Worm (Caenorhabditis elegans) whole organism, L3 larva: ENCODE results near the gene pitr-1.

Source experiments
- ZK546.5 ChIP-seq: sonication (generic microtip); optimal IDR thresholded peaks from 2 replicates; lab custom pipeline; 2017; ENCODE audit warnings: missing biosample characterization, missing genetic modification characterization
- aly-2 ChIP-seq: fragments of 150-350 bp; optimal IDR thresholded peaks from 2 replicates; lab custom pipeline; 2014; ENCODE audit warnings: missing biosample characterization, missing genetic modification characterization
- ama-1 ChIP-seq: fragments of 150-350 bp; optimal IDR thresholded peaks from 2 replicates; lab custom pipeline; 2018
- ceh-28 ChIP-seq: fragments of 150-350 bp; optimal IDR thresholded peaks from 2 replicates; lab custom pipeline; 2014; ENCODE audit warnings: missing biosample characterization, missing genetic modification reagents, missing genetic modification characterization
- ceh-9 ChIP-seq: sonication (generic microtip); optimal IDR thresholded peaks from 2 replicates; lab custom pipeline; 2018; ENCODE audit warnings: missing biosample characterization, missing genetic modification characterization
- egl-27 ChIP-seq: sonication (generic microtip); optimal IDR thresholded peaks from 4 replicates; lab custom pipeline; 2017; ENCODE audit warnings: missing biosample characterization, missing genetic modification reagents, missing genetic modification characterization
- egl-5 ChIP-seq: fragments of 150-350 bp; optimal IDR thresholded peaks from 2 replicates; lab custom pipeline; 2017; ENCODE audit warnings: missing biosample characterization, missing genetic modification reagents, missing genetic modification characterization, inconsistent platforms
- elt-1 ChIP-seq: fragments of 150-350 bp; optimal IDR thresholded peaks from 2 replicates; lab custom pipeline; 2014; ENCODE audit warnings: missing biosample characterization, missing genetic modification characterization
- elt-2 ChIP-seq: sonication (generic microtip); optimal IDR thresholded peaks from 2 replicates; lab custom pipeline; 2016; ENCODE audit warnings: missing genetic modification reagents, mild to moderate bottlenecking, missing genetic modification characterization, missing compliant biosample characterization
- elt-3 ChIP-seq, 3 experiments: fragments of 150-350 bp in 1 of 3; sonication (generic microtip) in 2 of 3; optimal IDR thresholded peaks; 2 replicates in 2 of 3; 4 replicates in 1 of 3; lab custom pipeline; 2014 to 2017; ENCODE audit warnings: missing biosample characterization in 3 of 3, missing genetic modification characterization in 3 of 3
- fkh-10 ChIP-seq: sonication (generic microtip); optimal IDR thresholded peaks from 2 replicates; lab custom pipeline; 2017; ENCODE audit warnings: missing biosample characterization, missing genetic modification reagents, missing genetic modification characterization
- fkh-2 ChIP-seq: fragments of 150-350 bp; optimal IDR thresholded peaks from 2 replicates; lab custom pipeline; 2014; ENCODE audit warnings: missing biosample characterization, missing genetic modification reagents, missing genetic modification characterization
- hmg-11 ChIP-seq: sonication (generic microtip); optimal IDR thresholded peaks from 2 replicates; lab custom pipeline; 2016; ENCODE audit warnings: missing genetic modification characterization, missing compliant biosample characterization
- jun-1 ChIP-seq: fragments of 150-350 bp; optimal IDR thresholded peaks from 2 replicates; lab custom pipeline; 2014; ENCODE audit warnings: missing biosample characterization, missing genetic modification reagents, missing genetic modification characterization
- lin-15B ChIP-seq: fragments of 150-350 bp; optimal IDR thresholded peaks from 2 replicates; lab custom pipeline; 2014; ENCODE audit warnings: missing biosample characterization, missing genetic modification characterization
- lsy-12 ChIP-seq: sonication (generic microtip); optimal IDR thresholded peaks from 2 replicates; lab custom pipeline; 2016; ENCODE audit warnings: mild to moderate bottlenecking, missing genetic modification characterization, missing compliant biosample characterization
- mdl-1 ChIP-seq: fragments of 150-350 bp; optimal IDR thresholded peaks from 2 replicates; lab custom pipeline; 2014; ENCODE audit warnings: missing biosample characterization, missing genetic modification characterization
- mml-1 ChIP-seq: fragments of 150-350 bp; sonication (generic microtip); optimal IDR thresholded peaks from 3 replicates; lab custom pipeline; 2014; ENCODE audit warnings: missing biosample characterization, missing genetic modification characterization
- nfya-1 ChIP-seq: sonication (generic microtip); optimal IDR thresholded peaks from 2 replicates; lab custom pipeline; 2017; ENCODE audit warnings: missing genetic modification characterization, mild to moderate bottlenecking, missing compliant biosample characterization, antibody characterized with exemption, moderate library complexity; ENCODE audit not compliant: insufficient read depth
- nhr-11 ChIP-seq: fragments of 150-350 bp; optimal IDR thresholded peaks from 2 replicates; lab custom pipeline; 2014; ENCODE audit warnings: missing biosample characterization, missing genetic modification characterization
- nhr-12 ChIP-seq: fragments of 150-350 bp; optimal IDR thresholded peaks from 2 replicates; lab custom pipeline; 2014; ENCODE audit warnings: missing biosample characterization, missing genetic modification characterization
- nhr-23 ChIP-seq: fragments of 150-350 bp; optimal IDR thresholded peaks from 2 replicates; lab custom pipeline; 2014; ENCODE audit warnings: missing biosample characterization, missing genetic modification reagents, missing genetic modification characterization
- nhr-237 ChIP-seq: fragments of 150-350 bp; optimal IDR thresholded peaks from 2 replicates; lab custom pipeline; 2014; ENCODE audit warnings: missing biosample characterization, missing genetic modification characterization
- nhr-25 ChIP-seq: sonication (generic microtip); optimal IDR thresholded peaks from 2 replicates; lab custom pipeline; 2017; ENCODE audit warnings: missing biosample characterization, missing genetic modification characterization
- nhr-28 ChIP-seq: fragments of 150-350 bp; optimal IDR thresholded peaks from 2 replicates; lab custom pipeline; 2014; ENCODE audit warnings: missing biosample characterization, missing genetic modification characterization
- nhr-43 ChIP-seq: sonication (generic microtip); optimal IDR thresholded peaks from 2 replicates; lab custom pipeline; 2016; ENCODE audit warnings: mild to moderate bottlenecking, missing genetic modification characterization, missing compliant biosample characterization; ENCODE audit not compliant: poor library complexity, severe bottlenecking
- nhr-76 ChIP-seq: fragments of 150-350 bp; sonication (generic microtip); optimal IDR thresholded peaks from 5 replicates; lab custom pipeline; 2014; ENCODE audit warnings: missing biosample characterization, missing genetic modification characterization
- pha-4 ChIP-seq: fragments of 150-350 bp; optimal IDR thresholded peaks from 2 replicates; lab custom pipeline; 2014; ENCODE audit warnings: missing biosample characterization, missing genetic modification reagents, missing genetic modification characterization
- pqm-1 ChIP-seq: fragments of 150-350 bp; optimal IDR thresholded peaks from 2 replicates; lab custom pipeline; 2017; ENCODE audit warnings: missing biosample characterization, missing genetic modification characterization, inconsistent platforms
- skn-1 ChIP-seq: fragments of 150-350 bp; optimal IDR thresholded peaks from 2 replicates; lab custom pipeline; 2014; ENCODE audit warnings: missing biosample characterization, missing genetic modification characterization
- unc-39 ChIP-seq: sonication (generic microtip); optimal IDR thresholded peaks from 4 replicates; lab custom pipeline; 2017; ENCODE audit warnings: missing biosample characterization, missing genetic modification characterization
- unc-62 ChIP-seq: fragments of 150-350 bp; sonication (generic microtip); optimal IDR thresholded peaks from 4 replicates; lab custom pipeline; 2014; ENCODE audit warnings: missing biosample characterization, missing genetic modification reagents, missing genetic modification characterization
- ztf-11 ChIP-seq: fragments of 150-350 bp; optimal IDR thresholded peaks from 2 replicates; lab custom pipeline; 2014; ENCODE audit warnings: missing biosample characterization, missing genetic modification characterization

The pitr-1 gene

ce11 chrIV:7403422-7403821 lies 9.5 kb downstream of the pitr-1 start:
- TF ChIP-seq nhr-28 (tag; lab: Kevin White, UChicago) (no peak), elt-1 (tag; lab: Kevin White, UChicago) (no peak), unc-39 (tag; lab: Kevin White, UChicago) (no peak), elt-3 (tag; optimal IDR thresholded peaks at IDR 0.05; lab: Kevin White, UChicago) (no peak), ZK546.5 (tag; lab: Kevin White, UChicago) (no peak), hmg-11 (no peak), elt-2 (tag; lab: Kevin White, UChicago) (no peak), egl-27 (tag; lab: Kevin White, UChicago) (no peak), lsy-12 (tag; lab: Kevin White, UChicago) (no peak)

DNA sequence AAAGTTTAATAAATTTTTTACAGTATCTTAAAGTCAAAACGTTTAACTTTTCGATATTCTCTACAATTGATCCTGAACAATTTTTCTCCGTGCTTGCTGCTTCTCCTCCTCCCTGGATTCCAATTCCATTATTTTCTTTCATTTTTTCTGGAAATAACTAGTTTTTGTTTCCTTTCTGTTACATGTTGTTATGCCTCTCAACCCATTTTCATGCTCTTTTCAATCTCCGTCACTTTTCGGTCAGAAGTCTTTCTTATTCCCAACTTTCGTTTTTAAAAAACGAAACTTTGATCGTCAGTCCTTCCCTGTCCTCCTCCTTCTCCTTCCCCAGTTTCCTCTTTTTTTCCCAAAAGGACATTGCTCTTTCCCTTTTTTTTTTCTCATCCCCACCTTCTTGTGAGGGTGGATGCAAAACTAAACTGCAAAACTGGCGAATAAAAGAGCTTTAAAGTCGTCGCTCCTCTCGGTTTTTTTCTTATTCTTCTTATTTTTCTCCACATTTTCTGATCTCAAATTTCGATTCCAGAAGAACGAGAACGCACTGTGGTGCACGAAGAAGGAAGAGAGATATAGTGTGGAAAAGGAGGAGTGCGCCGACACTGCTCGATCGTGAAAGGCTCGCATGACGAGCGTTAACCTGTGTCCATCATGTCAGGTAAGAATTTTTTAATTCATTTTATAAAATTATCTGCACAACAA lies 11.2 kb downstream of the pitr-1 start, which contains the start of the genes C48A7.16 and egl-19:
TSS of gene C48A7.16 (plus strand) at position 544 of the 699 bp plus-strand sequence.
TSS of gene egl-19 (plus strand) at position 649 of the 699 bp plus-strand sequence.
- TF ChIP-seq egl-5 (no peak), lin-15B (tag; lab: Kevin White, UChicago) (no peak), fkh-2 (no peak), jun-1 (no peak), lsy-12 (tag; lab: Kevin White, UChicago) (no peak), pqm-1 (tag; lab: Kevin White, UChicago) (no peak), skn-1 (no peak), nhr-43 (tag; lab: Kevin White, UChicago) (no peak)

- no peak for TF ChIP-seq aly-2 (tag; lab: Kevin White, UChicago)
- TF ChIP-seq nhr-76: no peak
- TF ChIP-seq unc-62 (GFP tag; lab: Kevin White, UChicago): no peak
- no peak for TF ChIP-seq skn-1
- TF ChIP-seq nhr-23 (tag; lab: Kevin White, UChicago): no peak
These were observed 12.8 kb downstream of the pitr-1 start for ce11 chrIV:7406690-7407089.

- TF ChIP-seq pha-4 (tag; lab: Kevin White, UChicago): no peak
- no peak for TF ChIP-seq elt-1 (tag; lab: Kevin White, UChicago)
- no peak for TF ChIP-seq fkh-2
- peak; percentile 82 for TF ChIP-seq fkh-10 (GFP tag; lab: Kevin White, UChicago)
- TF ChIP-seq nhr-43 (tag; lab: Kevin White, UChicago): no peak
- TF ChIP-seq nhr-28 (tag; lab: Kevin White, UChicago): no peak
- TF ChIP-seq nhr-11 (tag; lab: Kevin White, UChicago): no peak
These were observed 13.4 kb downstream of the pitr-1 start for ce11 chrIV:7407301-7407700.

ce11 chrIV:7413573-7413972 lies 19.7 kb downstream of the pitr-1 start:
- TF ChIP-seq lin-15B (tag; lab: Kevin White, UChicago) (no peak), ztf-11 (tag; lab: Kevin White, UChicago) (no peak), nhr-12 (tag; lab: Kevin White, UChicago) (no peak), mdl-1 (tag; lab: Kevin White, UChicago) (no peak), pqm-1 (tag; lab: Kevin White, UChicago) (no peak), nhr-28 (tag; lab: Kevin White, UChicago) (no peak), nfya-1 (tag; lab: Kevin White, UChicago) (no peak), mml-1 (tag; lab: Kevin White, UChicago) (no peak), elt-1 (tag; lab: Kevin White, UChicago) (no peak), hmg-11 (no peak), ceh-9 (tag; lab: Kevin White, UChicago) (no peak), egl-27 (tag; lab: Kevin White, UChicago) (no peak), nhr-11 (tag; lab: Kevin White, UChicago) (no peak), nhr-23 (tag; lab: Kevin White, UChicago) (no peak), fkh-2 (no peak), ama-1 (lab: Kevin White, UChicago) (no peak), nhr-25 (tag; lab: Kevin White, UChicago) (no peak), ceh-28 (tag; lab: Kevin White, UChicago) (no peak), lsy-12 (tag; lab: Kevin White, UChicago) (no peak), nhr-237 (tag; lab: Kevin White, UChicago) (no peak)
